Fruit fly (Drosophila melanogaster) whole organism, embryonic: ENCODE results near the gene Ptpmeg2.

Source experiments
- CG10565 ChIP-seq: fragments of 200-800 bp; sonication (Bioruptor generic); optimal IDR thresholded peaks from 3 replicates; lab custom pipeline; 2016; ENCODE audit warnings: missing biosample characterization, mild to moderate bottlenecking, missing genetic modification characterization
- CG11560 ChIP-seq: fragments of 200-800 bp; sonication (Bioruptor generic); IDR thresholded peaks from 3 replicates; pipeline ENCODE4 v1.3.6; 2022; ENCODE audit warnings: missing biosample characterization, missing genetic modification characterization
- CG12071 ChIP-seq: fragments of 200-800 bp; sonication (Bioruptor generic); optimal IDR thresholded peaks from 3 replicates; lab custom pipeline; 2018; ENCODE audit warnings: missing biosample characterization, mild to moderate bottlenecking, missing genetic modification characterization
- CG12299 ChIP-seq: fragments of 200-800 bp; sonication (Bioruptor generic); optimal IDR thresholded peaks from 2 replicates; lab custom pipeline; 2018; ENCODE audit warnings: missing biosample characterization, mild to moderate bottlenecking, missing genetic modification characterization
- CG13287 ChIP-seq: fragments of 200-800 bp; sonication (Bioruptor generic); IDR thresholded peaks from 2 replicates; pipeline ENCODE4 v1.3.6; 2022; ENCODE audit warnings: missing biosample characterization, missing genetic modification characterization; ENCODE audit not compliant: partially characterized antibody
- CG13296 ChIP-seq: fragments of 200-800 bp; sonication (Bioruptor generic); optimal IDR thresholded peaks from 3 replicates; lab custom pipeline; 2018; ENCODE audit warnings: missing biosample characterization, mild to moderate bottlenecking, missing genetic modification characterization
- CG14710 ChIP-seq: fragments of 200-800 bp; sonication (Bioruptor generic); optimal IDR thresholded peaks from 3 replicates; lab custom pipeline; 2019; ENCODE audit warnings: missing biosample characterization, mild to moderate bottlenecking, missing genetic modification characterization, moderate library complexity
- CG15011 ChIP-seq: fragments of 200-800 bp; sonication (Bioruptor generic); optimal IDR thresholded peaks from 3 replicates; lab custom pipeline; 2018; ENCODE audit warnings: missing biosample characterization, mild to moderate bottlenecking, missing genetic modification characterization
- CG17568 ChIP-seq: fragments of 200-800 bp; sonication (Bioruptor generic); optimal IDR thresholded peaks from 2 replicates; lab custom pipeline; 2018; ENCODE audit warnings: missing biosample characterization, mild to moderate bottlenecking, missing genetic modification characterization, moderate library complexity
- CG31224 ChIP-seq: fragments of 200-800 bp; sonication (Bioruptor generic); IDR thresholded peaks from 2 replicates; pipeline ENCODE4 v1.3.6; 2022; ENCODE audit warnings: missing biosample characterization, missing genetic modification characterization
- CG31441 ChIP-seq: fragments of 200-800 bp; sonication (Bioruptor generic); IDR thresholded peaks from 2 replicates; pipeline ENCODE4 v1.3.6; 2022; ENCODE audit warnings: missing biosample characterization, missing genetic modification characterization
- CG33557 ChIP-seq: fragments of 200-800 bp; sonication (Bioruptor generic); optimal IDR thresholded peaks from 2 replicates; lab custom pipeline; 2019; ENCODE audit warnings: missing biosample characterization, mild to moderate bottlenecking, missing genetic modification characterization, moderate library complexity
- CG34422 ChIP-seq: fragments of 200-800 bp; sonication (Bioruptor generic); IDR thresholded peaks from 3 replicates; pipeline ENCODE4 v1.3.6; 2022; ENCODE audit warnings: missing biosample characterization, missing genetic modification characterization
- CG5245 ChIP-seq: fragments of 200-800 bp; sonication (Bioruptor generic); optimal IDR thresholded peaks from 3 replicates; lab custom pipeline; 2016; ENCODE audit warnings: missing biosample characterization, missing genetic modification characterization
- CG6654 ChIP-seq: fragments of 200-800 bp; sonication (Bioruptor generic); optimal IDR thresholded peaks from 2 replicates; lab custom pipeline; 2017; ENCODE audit warnings: missing biosample characterization, mild to moderate bottlenecking, missing genetic modification characterization
- CG6854 ChIP-seq: fragments of 200-800 bp; sonication (Bioruptor generic); optimal IDR thresholded peaks from 3 replicates; lab custom pipeline; 2017; ENCODE audit warnings: missing biosample characterization, mild to moderate bottlenecking, missing genetic modification characterization
- CG7372 ChIP-seq: fragments of 200-800 bp; sonication (Bioruptor generic); IDR thresholded peaks from 2 replicates; pipeline ENCODE4 v1.3.6; 2022; ENCODE audit warnings: missing biosample characterization, missing genetic modification characterization
- CG8944 ChIP-seq: fragments of 200-800 bp; sonication (Bioruptor generic); optimal IDR thresholded peaks from 3 replicates; lab custom pipeline; 2016; ENCODE audit warnings: missing biosample characterization, missing genetic modification characterization
- CTCF ChIP-seq: fragments of 200-800 bp; sonication (Bioruptor generic); optimal IDR thresholded peaks from 2 replicates; lab custom pipeline; 2017; ENCODE audit warnings: missing biosample characterization, mild to moderate bottlenecking, missing genetic modification characterization, moderate library complexity
- Dad ChIP-seq: fragments of 200-800 bp; sonication (Bioruptor generic); optimal IDR thresholded peaks from 3 replicates; lab custom pipeline; 2016; ENCODE audit warnings: missing biosample characterization, missing genetic modification characterization
- Dek ChIP-seq: fragments of 200-800 bp; sonication (Bioruptor generic); optimal IDR thresholded peaks from 3 replicates; lab custom pipeline; 2019; ENCODE audit warnings: missing biosample characterization, mild to moderate bottlenecking, missing genetic modification characterization, moderate library complexity
- E2f2 ChIP-seq: fragments of 200-800 bp; sonication (Bioruptor generic); IDR thresholded peaks from 2 replicates; pipeline ENCODE4 v1.3.6; 2022; ENCODE audit warnings: missing biosample characterization, missing genetic modification characterization
- Eip74EF ChIP-seq, 2 experiments: fragments of 200-800 bp in 1 of 2; fragments of >200 bp in 1 of 2; sonication (Bioruptor generic) in 1 of 2; optimal IDR thresholded peaks; 2 replicates each; lab custom pipeline; 2017 to 2019; ENCODE audit warnings: missing biosample characterization in 2 of 2, missing genetic modification characterization in 2 of 2, mild to moderate bottlenecking in 1 of 2, moderate library complexity in 1 of 2
- GATAe ChIP-seq: fragments of 200-800 bp; sonication (Bioruptor generic); conservative IDR thresholded peaks from 2 replicates; pipeline ENCODE4 v1.3.6; 2022; ENCODE audit warnings: missing biosample characterization, missing genetic modification characterization
- Hey ChIP-seq: fragments of 200-800 bp; sonication (Bioruptor generic); optimal IDR thresholded peaks from 3 replicates; lab custom pipeline; 2018; ENCODE audit warnings: missing biosample characterization, mild to moderate bottlenecking, missing genetic modification characterization
- Hmx ChIP-seq: fragments of 200-800 bp; sonication (Bioruptor generic); optimal IDR thresholded peaks from 2 replicates; lab custom pipeline; 2016; ENCODE audit warnings: missing biosample characterization, missing genetic modification characterization
- Hr3 ChIP-seq: fragments of 200-800 bp; sonication (Bioruptor generic); optimal IDR thresholded peaks from 3 replicates; lab custom pipeline; 2016; ENCODE audit warnings: missing biosample characterization, missing genetic modification characterization
- Hr78 ChIP-seq, 2 experiments: fragments of 200-800 bp in 1 of 2; fragments of >200 bp in 1 of 2; sonication (Bioruptor generic) in 1 of 2; optimal IDR thresholded peaks; 2 replicates each; lab custom pipeline; 2017 to 2019; ENCODE audit warnings: missing biosample characterization in 2 of 2, missing genetic modification characterization in 2 of 2, mild to moderate bottlenecking in 1 of 2, moderate library complexity in 1 of 2
- MTF-1 ChIP-seq: fragments of 200-800 bp; sonication (Bioruptor generic); optimal IDR thresholded peaks from 2 replicates; lab custom pipeline; 2018; ENCODE audit warnings: missing biosample characterization, mild to moderate bottlenecking, missing genetic modification characterization, borderline replicate concordance
- Meics ChIP-seq: fragments of 200-800 bp; sonication (Bioruptor generic); optimal IDR thresholded peaks from 2 replicates; lab custom pipeline; 2017; ENCODE audit warnings: missing biosample characterization, mild to moderate bottlenecking, missing genetic modification characterization
- NfI ChIP-seq: fragments of 200-800 bp; sonication (Bioruptor generic); optimal IDR thresholded peaks from 3 replicates; lab custom pipeline; 2018; ENCODE audit warnings: missing biosample characterization, mild to moderate bottlenecking, missing genetic modification characterization, moderate library complexity
- Oaz ChIP-seq: fragments of 200-800 bp; sonication (Bioruptor generic); IDR thresholded peaks from 2 replicates; pipeline ENCODE4 v1.3.6; 2022; ENCODE audit warnings: missing biosample characterization, missing genetic modification characterization
- Six4 ChIP-seq: fragments of 200-800 bp; sonication (Bioruptor generic); optimal IDR thresholded peaks from 2 replicates; lab custom pipeline; 2016; ENCODE audit warnings: missing biosample characterization, missing genetic modification characterization
- Trl ChIP-seq, 3 experiments: fragments of >200 bp in 2 of 3; fragments of 200-800 bp in 1 of 3; sonication (Bioruptor generic) in 1 of 3; optimal IDR thresholded peaks; 2 replicates in 1 of 3; 3 replicates in 2 of 3; lab custom pipeline; 2016 to 2017; ENCODE audit warnings: missing biosample characterization in 1 of 3, missing genetic modification characterization in 1 of 3
- Xrp1 ChIP-seq: fragments of 200-800 bp; sonication (Bioruptor generic); IDR thresholded peaks from 2 replicates; pipeline ENCODE4 v1.3.6; 2022; ENCODE audit warnings: missing biosample characterization, missing genetic modification characterization
- ase ChIP-seq: fragments of 200-800 bp; sonication (Bioruptor generic); IDR thresholded peaks from 3 replicates; pipeline ENCODE4 v1.3.6; 2022; ENCODE audit warnings: missing biosample characterization, missing genetic modification characterization
- dati ChIP-seq: fragments of 200-800 bp; sonication (Bioruptor generic); IDR thresholded peaks from 2 replicates; pipeline ENCODE4 v1.3.6; 2022; ENCODE audit warnings: missing biosample characterization, missing genetic modification characterization
- dmrt11E ChIP-seq: fragments of 200-800 bp; sonication (Bioruptor generic); optimal IDR thresholded peaks from 3 replicates; lab custom pipeline; 2018; ENCODE audit warnings: missing biosample characterization, mild to moderate bottlenecking, missing genetic modification characterization, moderate library complexity
- emc ChIP-seq: fragments of 200-800 bp; sonication (Bioruptor generic); optimal IDR thresholded peaks from 2 replicates; lab custom pipeline; 2016; ENCODE audit warnings: missing biosample characterization, missing genetic modification characterization
- esg ChIP-seq: fragments of 200-800 bp; sonication (Bioruptor generic); conservative IDR thresholded peaks from 2 replicates; pipeline ENCODE4 v1.3.6; 2022; ENCODE audit warnings: missing biosample characterization, missing genetic modification characterization
- hb ChIP-seq: fragments of 200-800 bp; sonication (Bioruptor generic); IDR thresholded peaks from 3 replicates; pipeline ENCODE4 v1.3.6; 2022; ENCODE audit warnings: missing biosample characterization, missing genetic modification characterization; ENCODE audit not compliant: partially characterized antibody
- hkb ChIP-seq, 2 experiments: fragments of 200-800 bp in 1 of 2; fragments of >200 bp in 1 of 2; sonication (Bioruptor generic) in 1 of 2; IDR thresholded peaks in 1 of 2; optimal IDR thresholded peaks in 1 of 2; 2 replicates each; pipeline versions ENCODE4 v1.3.6 to Lab custom; 2017 to 2022; ENCODE audit warnings: missing biosample characterization in 1 of 2, missing genetic modification characterization in 1 of 2
- inv ChIP-seq: fragments of 200-800 bp; sonication (Bioruptor generic); IDR thresholded peaks from 2 replicates; pipeline ENCODE4 v1.3.6; 2022; ENCODE audit warnings: missing biosample characterization, missing genetic modification characterization; ENCODE audit not compliant: partially characterized antibody
- jing ChIP-seq: fragments of 200-800 bp; sonication (Bioruptor generic); optimal IDR thresholded peaks from 2 replicates; lab custom pipeline; 2018; ENCODE audit warnings: missing biosample characterization, mild to moderate bottlenecking, missing genetic modification characterization
- nau ChIP-seq: fragments of 200-800 bp; sonication (Bioruptor generic); optimal IDR thresholded peaks from 3 replicates; lab custom pipeline; 2017; ENCODE audit warnings: missing biosample characterization, mild to moderate bottlenecking, missing genetic modification characterization, missing genetic modification reagents
- pho ChIP-seq: fragments of 200-800 bp; sonication (Bioruptor generic); optimal IDR thresholded peaks from 2 replicates; lab custom pipeline; 2016; ENCODE audit warnings: missing biosample characterization, missing genetic modification characterization
- ranshi ChIP-seq: fragments of 200-800 bp; sonication (Bioruptor generic); IDR thresholded peaks from 2 replicates; pipeline ENCODE4 v1.3.6; 2022; ENCODE audit warnings: missing biosample characterization, missing genetic modification characterization
- sd ChIP-seq: fragments of 200-800 bp; sonication (Bioruptor generic); optimal IDR thresholded peaks from 3 replicates; lab custom pipeline; 2018; ENCODE audit warnings: missing biosample characterization, mild to moderate bottlenecking, missing genetic modification characterization, moderate library complexity
- sens-2 ChIP-seq: fragments of 200-800 bp; sonication (Bioruptor generic); IDR thresholded peaks from 2 replicates; pipeline ENCODE4 v1.3.6; 2022; ENCODE audit warnings: missing biosample characterization, missing genetic modification characterization
- stwl ChIP-seq: fragments of 200-800 bp; sonication (Bioruptor generic); optimal IDR thresholded peaks from 3 replicates; lab custom pipeline; 2018; ENCODE audit warnings: missing biosample characterization, mild to moderate bottlenecking, missing genetic modification characterization, moderate library complexity

The Ptpmeg2 gene

dm6 chrX:9666465-9666864 is 7.5 kb upstream of the Ptpmeg2 start (continued):
- TF ChIP-seq GATAe (GFP tag; lab: Robert Waterston, UW) (no peak), E2f2 (GFP tag; lab: Robert Waterston, UW) (no peak), hkb (optimal IDR thresholded peaks at IDR 0.05; lab: Kevin White, UChicago) (no peak), hkb (GFP tag; IDR thresholded peaks at IDR 0.05; lab: Robert Waterston, UW) (no peak), CG34422 (GFP tag; lab: Robert Waterston, UW) (no peak), stwl (tag; lab: Kevin White, UChicago) (peak; percentile 7), MTF-1 (no peak), Trl (optimal IDR thresholded peaks at IDR 0.05; lab: Kevin White, UChicago) (peak in 1 of 2 experiments; percentile 18), Trl (GFP tag; optimal IDR thresholded peaks at IDR 0.05; lab: Kevin White, UChicago) (no peak), CG7372 (no peak), CG12071 (no peak), CG31441 (GFP tag; lab: Robert Waterston, UW) (no peak), CG13287 (no peak), pho (no peak), Hr3 (no peak), CTCF (GFP tag; lab: Kevin White, UChicago) (no peak)

- TF ChIP-seq CG5245 (GFP tag; lab: Kevin White, UChicago) = no peak
- peak; percentile 45 for TF ChIP-seq NfI
- TF ChIP-seq CG13296 = peak; percentile 9
- TF ChIP-seq ranshi = no peak; the same call in 1 of the 2 replicates
- TF ChIP-seq Eip74EF (GFP tag; optimal IDR thresholded peaks at IDR 0.05; lab: Kevin White, UChicago) = no peak
- no peak for TF ChIP-seq emc (GFP tag; lab: Kevin White, UChicago)
- TF ChIP-seq Xrp1 (GFP tag; lab: Robert Waterston, UW) = peak; percentile 74
- no peak for TF ChIP-seq Six4 (GFP tag; lab: Kevin White, UChicago)
- no peak for TF ChIP-seq inv (GFP tag; lab: Robert Waterston, UW)
- TF ChIP-seq esg = peak; percentile 46; the same call in 1 of the 2 replicates
- TF ChIP-seq CG12299 (tag; lab: Kevin White, UChicago) = peak; percentile 27
- no peak for TF ChIP-seq CG6854 (GFP tag; lab: Kevin White, UChicago)
- peak; percentile 15 for TF ChIP-seq MTF-1
- no peak for TF ChIP-seq CG33557 (GFP tag; lab: Kevin White, UChicago)
- no peak for TF ChIP-seq dati (GFP tag; lab: Robert Waterston, UW)
- no peak for TF ChIP-seq CG6654 (GFP tag; lab: Kevin White, UChicago)
- TF ChIP-seq CG14710 = peak; percentile 37
- TF ChIP-seq Hey (tag; lab: Kevin White, UChicago) = no peak
- no peak for TF ChIP-seq nau (GFP tag; lab: Kevin White, UChicago)
- no peak for TF ChIP-seq CG10565 (GFP tag; lab: Kevin White, UChicago)
- peak; percentile 13 for TF ChIP-seq dmrt11E
- peak; percentile 52 for TF ChIP-seq Meics
- TF ChIP-seq CG8944 (GFP tag; lab: Kevin White, UChicago) = no peak
- no peak for TF ChIP-seq Hmx (GFP tag; lab: Kevin White, UChicago)
- no peak for TF ChIP-seq hb (GFP tag; lab: Robert Waterston, UW)
- no peak for TF ChIP-seq CG11560 (tag; lab: Robert Waterston, UW)
- TF ChIP-seq jing (GFP tag; lab: Kevin White, UChicago) = peak; percentile 37
- no peak for TF ChIP-seq sens-2
- no peak for TF ChIP-seq Hr78 (GFP tag; optimal IDR thresholded peaks at IDR 0.05; lab: Kevin White, UChicago)
- TF ChIP-seq CG17568 (GFP tag; lab: Kevin White, UChicago) = no peak
- TF ChIP-seq CG15011 = no peak
- no peak for TF ChIP-seq Dad (GFP tag; lab: Kevin White, UChicago)
- TF ChIP-seq Oaz (GFP tag; lab: Robert Waterston, UW) = no peak
- TF ChIP-seq ase (GFP tag; lab: Robert Waterston, UW) = no peak
- peak; percentile 36 for TF ChIP-seq Dek (tag; lab: Kevin White, UChicago)
- no peak for TF ChIP-seq CG31224
- no peak for TF ChIP-seq sd
Observed at dm6 chrX:9664426-9664825, 5.5 kb upstream of the Ptpmeg2 start.
